ENCODE assay signal across 1 fruit fly cellular context in the genomic region with DNA sequence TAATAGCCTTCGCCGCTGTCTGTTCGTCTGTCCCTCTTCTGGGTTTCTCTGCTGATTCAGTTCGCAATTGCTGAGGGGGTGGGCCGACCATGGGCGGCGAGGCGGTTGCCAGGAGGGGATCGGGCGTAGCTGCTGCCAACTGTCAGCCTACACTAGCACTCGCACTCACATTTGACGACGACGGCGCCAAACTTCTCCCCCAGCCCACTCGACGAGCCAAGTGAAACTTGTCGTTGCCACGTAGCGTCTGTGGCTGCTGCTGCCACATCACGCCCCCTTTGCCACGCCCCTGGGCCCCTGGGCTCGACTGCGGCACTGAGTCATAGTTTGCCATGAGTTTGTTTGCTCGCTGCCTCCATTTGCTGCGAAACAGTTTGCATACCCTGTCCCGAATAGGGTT.
TF ChIP-seq lines count a peak whose summit lies in the region.

No protein-coding gene starts in this region.

TF ChIP-seq in whole organism, embryonic, 481 proteins besides CTCF, POLR2A, EP300 and RAD21 (continued from another document):
- no peak for TF ChIP-seq fu2 (GFP tag; optimal IDR thresholded peaks at IDR 0.05; lab: Kevin White, UChicago)
- TF ChIP-seq prd (optimal IDR thresholded peaks at IDR 0.05; lab: Kevin White, UChicago): no peak
- peak; percentile 75 for TF ChIP-seq prd (GFP tag; IDR thresholded peaks at IDR 0.05; lab: Robert Waterston, UW)
- peak; percentile 42; the same call in 1 of the 2 replicates for TF ChIP-seq CG8765 (GFP tag; IDR thresholded peaks at IDR 0.05; lab: Robert Waterston, UW)
- TF ChIP-seq CG14050 (GFP tag; IDR thresholded peaks at IDR 0.05; lab: Robert Waterston, UW): peak; percentile 39; the same call in 1 of the 3 replicates
- TF ChIP-seq Hsf (GFP tag; optimal IDR thresholded peaks at IDR 0.05; lab: Kevin White, UChicago): peak; percentile 25
- TF ChIP-seq oc (tag; optimal IDR thresholded peaks at IDR 0.05; lab: Kevin White, UChicago): no peak
- TF ChIP-seq CG42726 (GFP tag; IDR thresholded peaks at IDR 0.05; lab: Robert Waterston, UW; ENCODE audit: partially characterized antibody): no peak
- TF ChIP-seq pan (optimal IDR thresholded peaks at IDR 0.05; lab: Kevin White, UChicago): no peak
- TF ChIP-seq pan (GFP tag; optimal IDR thresholded peaks at IDR 0.05 in 1 of 2, IDR thresholded peaks at IDR 0.05 in 1 of 2): peak in 1 of 2 experiments; percentile 65
- TF ChIP-seq psq (GFP tag; optimal IDR thresholded peaks at IDR 0.05; lab: Kevin White, UChicago): no peak
- no peak for TF ChIP-seq Doc2 (GFP tag; IDR thresholded peaks at IDR 0.05; lab: Robert Waterston, UW)
- peak; percentile 22 for TF ChIP-seq CHES-1-like (GFP tag; optimal IDR thresholded peaks at IDR 0.05; lab: Kevin White, UChicago)
- peak; percentile 90 for TF ChIP-seq Rfx (GFP tag; IDR thresholded peaks at IDR 0.05; lab: Robert Waterston, UW)
- no peak for TF ChIP-seq HLH4C (GFP tag; IDR thresholded peaks at IDR 0.05; lab: Robert Waterston, UW; ENCODE audit: partially characterized antibody)
- no peak for TF ChIP-seq CG4360 (GFP tag; IDR thresholded peaks at IDR 0.05; lab: Robert Waterston, UW)
- peak; percentile 54 for TF ChIP-seq gem (tag; optimal IDR thresholded peaks at IDR 0.05; lab: Kevin White, UChicago)
- TF ChIP-seq jumu (GFP tag; optimal IDR thresholded peaks at IDR 0.05; lab: Kevin White, UChicago): peak; percentile 31
- TF ChIP-seq seq (GFP tag; IDR thresholded peaks at IDR 0.05; lab: Robert Waterston, UW): peak; percentile 68
- TF ChIP-seq H15 (GFP tag; IDR thresholded peaks at IDR 0.05; lab: Robert Waterston, UW): 0 out of 3 replicates have a peak, but pooled peaks have one; percentile 48
- TF ChIP-seq CG16779 (GFP tag; IDR thresholded peaks at IDR 0.05; lab: Robert Waterston, UW): peak; percentile 71; the same call in 1 of the 2 replicates
- TF ChIP-seq CG7839 (tag; optimal IDR thresholded peaks at IDR 0.05; lab: Kevin White, UChicago): peak; percentile 49
- peak; percentile 55; the same call in 1 of the 2 replicates for TF ChIP-seq CG17328 (GFP tag; IDR thresholded peaks at IDR 0.05; lab: Robert Waterston, UW)
- TF ChIP-seq mam (GFP tag; optimal IDR thresholded peaks at IDR 0.05; lab: Kevin White, UChicago): peak; percentile 55
- TF ChIP-seq stc (GFP tag; IDR thresholded peaks at IDR 0.05; lab: Robert Waterston, UW): no peak; the same call in 1 of the 2 replicates
- peak; percentile 46; the same call in 1 of the 2 replicates for TF ChIP-seq ranshi (GFP tag; IDR thresholded peaks at IDR 0.05; lab: Robert Waterston, UW)
- TF ChIP-seq MESR4 (GFP tag; optimal IDR thresholded peaks at IDR 0.05; lab: Kevin White, UChicago): no peak
- peak; percentile 64; the same call in 2 of the 3 replicates for TF ChIP-seq CG34422 (GFP tag; IDR thresholded peaks at IDR 0.05; lab: Robert Waterston, UW)
- TF ChIP-seq CG7357 (GFP tag; IDR thresholded peaks at IDR 0.05; lab: Robert Waterston, UW): peak; percentile 64; the same call in 2 of the 3 replicates
- TF ChIP-seq GATAe (GFP tag; conservative IDR thresholded peaks at IDR 0.05; lab: Robert Waterston, UW): 0 out of 2 replicates have a peak, but pooled peaks have one; percentile 17
- TF ChIP-seq CG6272 (GFP tag; IDR thresholded peaks at IDR 0.05; lab: Robert Waterston, UW): peak; percentile 46
- TF ChIP-seq CG15269 (tag; optimal IDR thresholded peaks at IDR 0.05; lab: Kevin White, UChicago): peak; percentile 58
- TF ChIP-seq twi (tag; optimal IDR thresholded peaks at IDR 0.05; lab: Kevin White, UChicago): no peak
- peak; percentile 44 for TF ChIP-seq fd3F (GFP tag; optimal IDR thresholded peaks at IDR 0.05; lab: Kevin White, UChicago)
- peak; percentile 60 for TF ChIP-seq Fer1 (GFP tag; optimal IDR thresholded peaks at IDR 0.05; lab: Kevin White, UChicago)
- peak; percentile 40 for TF ChIP-seq CG9609 (GFP tag; optimal IDR thresholded peaks at IDR 0.05; lab: Kevin White, UChicago)
- 0 out of 2 replicates have a peak, but pooled peaks have one; percentile 30 for TF ChIP-seq CG1024 (GFP tag; IDR thresholded peaks at IDR 0.05; lab: Robert Waterston, UW)
- no peak for TF ChIP-seq CG9437 (GFP tag; optimal IDR thresholded peaks at IDR 0.05; lab: Kevin White, UChicago)
- TF ChIP-seq schlank (tag; optimal IDR thresholded peaks at IDR 0.05; lab: Kevin White, UChicago): peak; percentile 37
- TF ChIP-seq NfI (GFP tag; optimal IDR thresholded peaks at IDR 0.05; lab: Kevin White, UChicago): peak; percentile 31
- TF ChIP-seq CG16863 (GFP tag; optimal IDR thresholded peaks at IDR 0.05; lab: Kevin White, UChicago): no peak
- no peak for TF ChIP-seq CG7271 (tag; optimal IDR thresholded peaks at IDR 0.05; lab: Kevin White, UChicago)
- peak; percentile 57 for TF ChIP-seq org-1 (GFP tag; optimal IDR thresholded peaks at IDR 0.05; lab: Kevin White, UChicago)
- peak; percentile 60 for TF ChIP-seq ind (GFP tag; optimal IDR thresholded peaks at IDR 0.05; lab: Kevin White, UChicago)
- TF ChIP-seq ash1 (GFP tag; optimal IDR thresholded peaks at IDR 0.05; lab: Kevin White, UChicago): no peak
- peak; percentile 79 for TF ChIP-seq al (GFP tag; IDR thresholded peaks at IDR 0.05; lab: Robert Waterston, UW)
- peak; percentile 61 for TF ChIP-seq CG11085 (GFP tag; IDR thresholded peaks at IDR 0.05; lab: Robert Waterston, UW)
- TF ChIP-seq exex (tag; optimal IDR thresholded peaks at IDR 0.05; lab: Kevin White, UChicago): no peak
- TF ChIP-seq Ets65A (GFP tag; lab: Kevin White, UChicago): peak; percentile 7
- TF ChIP-seq Gug (GFP tag; IDR thresholded peaks at IDR 0.05; lab: Robert Waterston, UW): peak; percentile 56; the same call in 3 of the 4 replicates
- no peak for TF ChIP-seq CG3163 (GFP tag; optimal IDR thresholded peaks at IDR 0.05; lab: Kevin White, UChicago)
- TF ChIP-seq CG3065 (GFP tag; optimal IDR thresholded peaks at IDR 0.05; lab: Kevin White, UChicago): peak; percentile 2
- TF ChIP-seq CG2712 (tag; optimal IDR thresholded peaks at IDR 0.05; lab: Kevin White, UChicago): peak; percentile 18
- no peak for TF ChIP-seq aop (GFP tag; IDR thresholded peaks at IDR 0.05; lab: Robert Waterston, UW)
- TF ChIP-seq CG13775 (GFP tag; optimal IDR thresholded peaks at IDR 0.05; lab: Kevin White, UChicago): peak; percentile 13
- no peak for TF ChIP-seq NC2β (GFP tag; optimal IDR thresholded peaks at IDR 0.05; lab: Kevin White, UChicago)
- TF ChIP-seq CG12942 (GFP tag; optimal IDR thresholded peaks at IDR 0.05; lab: Kevin White, UChicago): peak; percentile 35
- no peak for TF ChIP-seq slp2 (GFP tag; optimal IDR thresholded peaks at IDR 0.05; lab: Kevin White, UChicago)
- peak; percentile 26 for TF ChIP-seq CG17359 (tag; optimal IDR thresholded peaks at IDR 0.05; lab: Kevin White, UChicago)
- no peak for TF ChIP-seq CG30020 (tag; optimal IDR thresholded peaks at IDR 0.05; lab: Kevin White, UChicago)
- TF ChIP-seq CkIIα-i1 (GFP tag; IDR thresholded peaks at IDR 0.05; lab: Robert Waterston, UW): no peak
- peak; percentile 73 for TF ChIP-seq Hmr (GFP tag; optimal IDR thresholded peaks at IDR 0.05; lab: Kevin White, UChicago)
- no peak for TF ChIP-seq Meics (GFP tag; optimal IDR thresholded peaks at IDR 0.05; lab: Kevin White, UChicago)
- peak; percentile 31 for TF ChIP-seq B-H2 (GFP tag; optimal IDR thresholded peaks at IDR 0.05; lab: Kevin White, UChicago)
- TF ChIP-seq Mrtf (GFP tag; IDR thresholded peaks at IDR 0.05; lab: Robert Waterston, UW): peak; percentile 72
- peak; percentile 17 for TF ChIP-seq HHEX (GFP tag; optimal IDR thresholded peaks at IDR 0.05; lab: Kevin White, UChicago)
- TF ChIP-seq CG34224 (GFP tag; IDR thresholded peaks at IDR 0.05; lab: Robert Waterston, UW; ENCODE audit: partially characterized antibody): no peak; the same call in 2 of the 3 replicates
